Worm (Caenorhabditis elegans) whole organism, L1 larva: Measurements from ENCODE around the gene C03F11.2.

ENCODE experiments used
- C04F5.9 ChIP-seq: sonication (generic microtip); optimal IDR thresholded peaks from 2 replicates; lab custom pipeline; 2016; ENCODE audit warnings: missing genetic modification characterization, missing compliant biosample characterization
- C16A3.4 ChIP-seq: fragments of 150-350 bp; optimal IDR thresholded peaks from 2 replicates; lab custom pipeline; 2014; ENCODE audit warnings: missing biosample characterization, missing genetic modification characterization
- F16B12.6 ChIP-seq: fragments of 150-350 bp; optimal IDR thresholded peaks from 2 replicates; lab custom pipeline; 2014; ENCODE audit warnings: missing biosample characterization, missing genetic modification characterization
- aha-1 ChIP-seq: fragments of 150-350 bp; optimal IDR thresholded peaks from 2 replicates; lab custom pipeline; 2014; ENCODE audit warnings: missing biosample characterization, missing genetic modification characterization
- blmp-1 ChIP-seq: fragments of 150-350 bp; optimal IDR thresholded peaks from 2 replicates; lab custom pipeline; 2014; ENCODE audit warnings: missing biosample characterization, missing genetic modification characterization
- ceh-88 ChIP-seq: fragments of 200-800 bp; sonication (Bioruptor generic); IDR thresholded peaks from 2 replicates; pipeline ENCODE4 v1.3.6; 2022; ENCODE audit warnings: missing genetic modification characterization, missing compliant biosample characterization
- ceh-90 ChIP-seq: sonication (generic microtip); optimal IDR thresholded peaks from 2 replicates; lab custom pipeline; 2016; ENCODE audit warnings: missing genetic modification characterization, missing compliant biosample characterization
- ces-1 ChIP-seq: fragments of 150-350 bp; optimal IDR thresholded peaks from 2 replicates; lab custom pipeline; 2014; ENCODE audit warnings: missing biosample characterization, missing genetic modification reagents, missing genetic modification characterization
- efl-1 ChIP-seq, 4 experiments: fragments of 150-350 bp; optimal IDR thresholded peaks in 3 of 4; peaks in 1 of 4; 1 replicate in 1 of 4; 2 replicates in 3 of 4; lab custom pipeline; 2014; ENCODE audit warnings: missing biosample characterization in 2 of 4, missing genetic modification characterization in 2 of 4, missing genetic modification reagents in 2 of 4
- efl-3 ChIP-seq: fragments of 200-800 bp; sonication (Bioruptor generic); optimal IDR thresholded peaks from 2 replicates; lab custom pipeline; 2018; ENCODE audit warnings: mild to moderate bottlenecking, missing genetic modification characterization, missing compliant biosample characterization
- egl-13 ChIP-seq: sonication (generic microtip); optimal IDR thresholded peaks from 2 replicates; lab custom pipeline; 2016; ENCODE audit warnings: missing genotype, missing genetic modification reagents, missing genetic modification characterization, missing compliant biosample characterization
- egl-27 ChIP-seq, 2 experiments: fragments of 150-350 bp in 1 of 2; sonication (generic microtip); optimal IDR thresholded peaks; 3 replicates each; lab custom pipeline; 2017 to 2018; ENCODE audit warnings: missing biosample characterization in 2 of 2, missing genetic modification characterization in 2 of 2, missing genetic modification reagents in 2 of 2
- elt-2 ChIP-seq: sonication (generic microtip); optimal IDR thresholded peaks from 2 replicates; lab custom pipeline; 2016; ENCODE audit warnings: missing genetic modification characterization, mild to moderate bottlenecking, inconsistent platforms, missing compliant biosample characterization, missing genetic modification reagents
- ets-5 ChIP-seq: fragments of 200-800 bp; sonication (Bioruptor generic); IDR thresholded peaks from 2 replicates; pipeline ENCODE4 v1.3.6; 2022; ENCODE audit warnings: missing genetic modification characterization, missing compliant biosample characterization
- fkh-4 ChIP-seq: sonication (generic microtip); optimal IDR thresholded peaks from 2 replicates; lab custom pipeline; 2016; ENCODE audit warnings: missing compliant biosample characterization, missing genetic modification characterization, borderline replicate concordance
- hlh-17 ChIP-seq: fragments of 200-800 bp; sonication (Bioruptor generic); optimal IDR thresholded peaks from 2 replicates; lab custom pipeline; 2018; ENCODE audit warnings: missing genetic modification characterization, mild to moderate bottlenecking, missing compliant biosample characterization, moderate library complexity, borderline replicate concordance
- hlh-4 ChIP-seq: sonication (generic microtip); optimal IDR thresholded peaks from 2 replicates; lab custom pipeline; 2016; ENCODE audit warnings: mild to moderate bottlenecking, missing genetic modification characterization, missing compliant biosample characterization
- irx-1 ChIP-seq: sonication (generic microtip); optimal IDR thresholded peaks from 2 replicates; lab custom pipeline; 2016; ENCODE audit warnings: missing genetic modification characterization, missing compliant biosample characterization
- isw-1 ChIP-seq: fragments of 200-800 bp; sonication (Bioruptor generic); IDR thresholded peaks from 2 replicates; pipeline ENCODE4 v1.3.6; 2022; ENCODE audit warnings: missing genetic modification characterization, missing compliant biosample characterization
- jun-1 ChIP-seq: fragments of 150-350 bp; optimal IDR thresholded peaks from 2 replicates; lab custom pipeline; 2014; ENCODE audit warnings: missing biosample characterization, missing genetic modification reagents, missing genetic modification characterization
- lin-13 ChIP-seq: fragments of 150-350 bp; optimal IDR thresholded peaks from 2 replicates; lab custom pipeline; 2014; ENCODE audit warnings: missing biosample characterization, missing genetic modification reagents, missing genetic modification characterization
- lin-15B ChIP-seq: fragments of 150-350 bp; sonication (generic microtip); optimal IDR thresholded peaks from 3 replicates; lab custom pipeline; 2014; ENCODE audit warnings: missing biosample characterization, missing genetic modification characterization
- lin-35 ChIP-seq, 2 experiments: fragments of 150-350 bp; optimal IDR thresholded peaks; 2 replicates each; lab custom pipeline; 2014; ENCODE audit warnings: missing biosample characterization in 2 of 2, missing genetic modification characterization in 2 of 2, missing genetic modification reagents in 2 of 2
- mab-9 ChIP-seq: fragments of 200-800 bp; sonication (Bioruptor generic); IDR thresholded peaks from 2 replicates; pipeline ENCODE4 v1.3.6; 2022; ENCODE audit warnings: missing genetic modification reagents, missing genetic modification characterization, missing compliant biosample characterization
- mdl-1 ChIP-seq, 2 experiments: fragments of 150-350 bp; optimal IDR thresholded peaks; 2 replicates each; lab custom pipeline; 2014 to 2017; ENCODE audit warnings: missing biosample characterization in 2 of 2, missing genetic modification characterization in 2 of 2, inconsistent platforms in 1 of 2
- mef-2 ChIP-seq: fragments of 150-350 bp; optimal IDR thresholded peaks from 2 replicates; lab custom pipeline; 2014; ENCODE audit warnings: missing biosample characterization, missing genetic modification characterization
- mep-1 ChIP-seq: fragments of 150-350 bp; optimal IDR thresholded peaks from 2 replicates; lab custom pipeline; 2014; ENCODE audit warnings: missing biosample characterization, missing genetic modification characterization
- nhr-11 ChIP-seq: fragments of 150-350 bp; optimal IDR thresholded peaks from 2 replicates; lab custom pipeline; 2014; ENCODE audit warnings: missing biosample characterization, missing genetic modification characterization
- nhr-19 ChIP-seq: fragments of 200-800 bp; sonication (Bioruptor generic); conservative IDR thresholded peaks from 2 replicates; pipeline ENCODE4 v1.3.6; 2022; ENCODE audit warnings: missing genetic modification characterization, missing compliant biosample characterization
- nhr-76 ChIP-seq: sonication (generic microtip); optimal IDR thresholded peaks from 2 replicates; lab custom pipeline; 2017; ENCODE audit warnings: missing biosample characterization, missing genetic modification characterization
- nhr-84 ChIP-seq: sonication (generic microtip); optimal IDR thresholded peaks from 2 replicates; lab custom pipeline; 2017; ENCODE audit warnings: missing biosample characterization, missing genetic modification characterization
- nhr-90 ChIP-seq: sonication (generic microtip); optimal IDR thresholded peaks from 2 replicates; lab custom pipeline; 2016; ENCODE audit warnings: mild to moderate bottlenecking, missing genetic modification characterization, missing compliant biosample characterization; ENCODE audit not compliant: poor library complexity
- pax-3 ChIP-seq: fragments of 200-800 bp; sonication (Bioruptor generic); optimal IDR thresholded peaks from 2 replicates; lab custom pipeline; 2018; ENCODE audit warnings: mild to moderate bottlenecking, missing genetic modification characterization, moderate library complexity, missing compliant biosample characterization
- rnt-1 ChIP-seq: sonication (generic microtip); optimal IDR thresholded peaks from 2 replicates; lab custom pipeline; 2016; ENCODE audit warnings: mild to moderate bottlenecking, missing genetic modification characterization, moderate library complexity, missing compliant biosample characterization
- skn-1 ChIP-seq: fragments of 150-350 bp; optimal IDR thresholded peaks from 2 replicates; lab custom pipeline; 2014; ENCODE audit warnings: missing biosample characterization, missing genetic modification characterization
- snu-23 ChIP-seq: sonication (generic microtip); optimal IDR thresholded peaks from 2 replicates; lab custom pipeline; 2016; ENCODE audit warnings: missing genetic modification characterization, missing compliant biosample characterization
- sup-37 ChIP-seq: fragments of 200-800 bp; sonication (Bioruptor generic); optimal IDR thresholded peaks from 2 replicates; lab custom pipeline; 2018; ENCODE audit warnings: mild to moderate bottlenecking, missing genetic modification characterization, missing compliant biosample characterization
- swsn-7 ChIP-seq: sonication (generic microtip); optimal IDR thresholded peaks from 2 replicates; lab custom pipeline; 2016; ENCODE audit warnings: missing genetic modification characterization, missing compliant biosample characterization
- unc-30 ChIP-seq: sonication (generic microtip); optimal IDR thresholded peaks from 2 replicates; lab custom pipeline; 2017; ENCODE audit warnings: missing biosample characterization, missing genetic modification characterization
- unc-86 ChIP-seq: sonication (generic microtip); optimal IDR thresholded peaks from 2 replicates; lab custom pipeline; 2016; ENCODE audit warnings: missing genetic modification characterization, missing compliant biosample characterization
- vab-15 ChIP-seq: sonication (generic microtip); optimal IDR thresholded peaks from 2 replicates; lab custom pipeline; 2017; ENCODE audit warnings: missing genotype, mild to moderate bottlenecking, missing genetic modification characterization, missing compliant biosample characterization
- xbp-1 ChIP-seq: sonication (generic microtip); optimal IDR thresholded peaks from 2 replicates; lab custom pipeline; 2016; ENCODE audit warnings: missing genetic modification characterization, missing compliant biosample characterization
- zag-1 ChIP-seq: fragments of 150-350 bp; optimal IDR thresholded peaks from 2 replicates; lab custom pipeline; 2014; ENCODE audit warnings: missing biosample characterization, missing genetic modification characterization
- zip-4 ChIP-seq: fragments of 200-800 bp; sonication (Bioruptor generic); optimal IDR thresholded peaks from 2 replicates; lab custom pipeline; 2018; ENCODE audit warnings: mild to moderate bottlenecking, missing genetic modification characterization, moderate library complexity, missing compliant biosample characterization
- ztf-4 ChIP-seq: fragments of 150-350 bp; optimal IDR thresholded peaks from 2 replicates; lab custom pipeline; 2014; ENCODE audit warnings: missing biosample characterization, missing genetic modification characterization

C03F11.2 gene

DNA sequence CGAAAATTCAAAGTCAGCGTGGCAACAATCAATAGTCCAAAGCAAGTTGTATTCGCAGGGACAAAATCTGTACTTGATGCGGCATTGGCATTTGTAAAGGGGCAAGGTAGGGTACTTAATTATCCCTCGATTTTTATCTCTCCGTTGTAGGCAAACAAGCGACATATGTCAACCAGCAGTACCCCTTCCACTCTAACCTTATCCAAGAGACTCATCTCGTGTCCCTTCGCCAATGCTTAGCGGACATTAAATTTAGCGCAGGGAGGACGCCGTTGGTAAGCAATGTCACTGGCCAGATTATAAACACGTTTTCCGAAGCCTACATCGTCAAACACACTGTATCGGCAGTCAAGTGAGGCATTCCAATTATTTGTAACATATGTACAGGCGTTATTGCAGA, 32.1 kb upstream of the C03F11.2 start (continued):
- TF ChIP-seq snu-23 (GFP tag; lab: Kevin White, UChicago) (peak; percentile 99), egl-27 (tag; optimal IDR thresholded peaks at IDR 0.05; lab: Kevin White, UChicago) (peak; percentile 66 to 76), efl-1 (optimal IDR thresholded peaks at IDR 0.05; lab: Kevin White, UChicago) (peak; percentile 81 to 88), efl-1 (GFP tag; optimal IDR thresholded peaks at IDR 0.05 in 1 of 2; lab: Kevin White, UChicago) (peak in 1 of 2 experiments; percentile 98), blmp-1 (tag; lab: Kevin White, UChicago) (peak; percentile 43), egl-13 (tag; lab: Kevin White, UChicago) (peak; percentile 95), ztf-4 (peak; percentile 99), xbp-1 (tag; lab: Kevin White, UChicago) (peak; percentile 96), nhr-76 (peak; percentile 93), ceh-90 (tag; lab: Kevin White, UChicago) (no peak), efl-3 (GFP tag; lab: Kevin White, UChicago) (peak; percentile 89), aha-1 (tag; lab: Kevin White, UChicago) (peak; percentile 81), nhr-84 (tag; lab: Kevin White, UChicago) (no peak), mef-2 (peak; percentile 93), elt-2 (tag; lab: Kevin White, UChicago) (peak; percentile 89), zag-1 (tag; lab: Kevin White, UChicago) (no peak), mep-1 (tag; lab: Kevin White, UChicago) (peak; percentile 99), skn-1 (tag; lab: Kevin White, UChicago) (peak; percentile 94), jun-1 (peak; percentile 99), zip-4 (GFP tag; lab: Kevin White, UChicago) (peak; percentile 94), nhr-11 (peak; percentile 95), C16A3.4 (tag; lab: Kevin White, UChicago) (peak; percentile 99), swsn-7 (tag; lab: Kevin White, UChicago) (peak; percentile 97), unc-30 (tag; lab: Kevin White, UChicago) (no peak), ces-1 (GFP tag; lab: Kevin White, UChicago) (peak; percentile 48), pax-3 (tag; lab: Kevin White, UChicago) (peak; percentile 89), lin-15B (tag; lab: Kevin White, UChicago) (no peak), hlh-4 (tag; lab: Kevin White, UChicago) (peak; percentile 27), F16B12.6 (tag; lab: Kevin White, UChicago) (no peak), vab-15 (tag; lab: Kevin White, UChicago) (peak; percentile 81), ets-5 (GFP tag; lab: Robert Waterston, UW) (no peak), lin-35 (GFP tag; optimal IDR thresholded peaks at IDR 0.05; lab: Kevin White, UChicago) (peak; percentile 70 to 93), irx-1 (peak; percentile 97), unc-86 (tag; lab: Kevin White, UChicago) (peak; percentile 93), C04F5.9 (tag; lab: Kevin White, UChicago) (peak; percentile 87), hlh-17 (GFP tag; lab: Kevin White, UChicago) (no peak), sup-37 (GFP tag; lab: Kevin White, UChicago) (peak; percentile 91), nhr-90 (tag; lab: Kevin White, UChicago) (peak; percentile 99), rnt-1 (tag; lab: Kevin White, UChicago) (peak; percentile 97), fkh-4 (tag; lab: Kevin White, UChicago) (peak; percentile 90), lin-13 (GFP tag; lab: Kevin White, UChicago) (peak; percentile 96), ceh-88 (GFP tag; lab: Robert Waterston, UW) (peak; percentile 91), mdl-1 (tag; optimal IDR thresholded peaks at IDR 0.05; lab: Kevin White, UChicago) (peak; percentile 0 to 96), mab-9 (GFP tag; lab: Robert Waterston, UW) (peak; percentile 93), isw-1 (GFP tag; lab: Robert Waterston, UW) (peak; percentile 84), nhr-19 (GFP tag; lab: Robert Waterston, UW) (peak; percentile 97)
